Worm (Caenorhabditis elegans): Measurements from ENCODE around the gene col-122.

ce11 chrIV:9580021-9580420 lies 16.8 kb downstream of the col-122 start, which contains the start of gene npr-2:
- TF ChIP-seq egl-27 (tag; optimal IDR thresholded peaks at IDR 0.05): no peak
- no peak for TF ChIP-seq fos-1 (tag; optimal IDR thresholded peaks at IDR 0.05)
- no peak for TF ChIP-seq nhr-23 (tag; optimal IDR thresholded peaks at IDR 0.05)
- TF ChIP-seq mbf-1 (tag; optimal IDR thresholded peaks at IDR 0.05): no peak
- TF ChIP-seq nhr-25 (tag; optimal IDR thresholded peaks at IDR 0.05): no peak
- no peak for TF ChIP-seq elt-3 (tag; optimal IDR thresholded peaks at IDR 0.05)

Measured in whole organism, L2 larva.